Worm (Caenorhabditis elegans): ENCODE data around the gene aka-1.

ce11 chrII:7483009-7483408 is 4.7 kb upstream of the aka-1 start, which contains the start of gene cah-2:
- TF ChIP-seq pqm-1 (tag; optimal IDR thresholded peaks at IDR 0.05): no peak
- TF ChIP-seq nhr-237 (tag; optimal IDR thresholded peaks at IDR 0.05): no peak
- TF ChIP-seq madf-5 (GFP tag; IDR thresholded peaks at IDR 0.05): no peak
- no peak for TF ChIP-seq vab-7 (GFP tag; IDR thresholded peaks at IDR 0.05)
- TF ChIP-seq snpc-4 (tag; optimal IDR thresholded peaks at IDR 0.05): no peak
- TF ChIP-seq unc-62 (GFP tag; optimal IDR thresholded peaks at IDR 0.05 in 1 of 2): no peak
- TF ChIP-seq unc-62 (tag; optimal IDR thresholded peaks at IDR 0.05): no peak

All from whole organism, L4 larva.